Fruit fly (Drosophila melanogaster) whole organism, embryonic: ENCODE results near the gene CG7806.

Source experiments
- Blimp-1 ChIP-seq: fragments of 200-800 bp; sonication (Bioruptor generic); optimal IDR thresholded peaks from 3 replicates; lab custom pipeline; 2018; ENCODE audit warnings: missing biosample characterization, missing genetic modification characterization, mild to moderate bottlenecking, moderate library complexity, missing genetic modification reagents
- CG10321 ChIP-seq: fragments of 200-800 bp; sonication (Bioruptor generic); IDR thresholded peaks from 2 replicates; pipeline ENCODE4 v1.3.6; 2022; ENCODE audit warnings: missing biosample characterization, missing genetic modification characterization
- CG10366 ChIP-seq: fragments of 200-800 bp; sonication (Bioruptor generic); IDR thresholded peaks from 2 replicates; pipeline ENCODE4 v1.3.6; 2022; ENCODE audit warnings: missing biosample characterization, missing genetic modification characterization
- CG10543 ChIP-seq: fragments of 200-800 bp; sonication (Bioruptor generic); optimal IDR thresholded peaks from 3 replicates; lab custom pipeline; 2017; ENCODE audit warnings: missing biosample characterization, mild to moderate bottlenecking, missing genetic modification characterization, moderate library complexity
- CG11398 ChIP-seq: fragments of 200-800 bp; sonication (Bioruptor generic); optimal IDR thresholded peaks from 2 replicates; lab custom pipeline; 2016; ENCODE audit warnings: missing biosample characterization, missing genetic modification characterization
- CG12391 ChIP-seq: fragments of 200-800 bp; sonication (Bioruptor generic); optimal IDR thresholded peaks from 3 replicates; lab custom pipeline; 2018; ENCODE audit warnings: missing biosample characterization, mild to moderate bottlenecking, missing genetic modification characterization, moderate library complexity
- CG13894 ChIP-seq: fragments of 200-800 bp; sonication (Bioruptor generic); optimal IDR thresholded peaks from 3 replicates; lab custom pipeline; 2018; ENCODE audit warnings: missing biosample characterization, mild to moderate bottlenecking, missing genetic modification characterization, moderate library complexity
- CG15479 ChIP-seq: fragments of 200-800 bp; sonication (Bioruptor generic); optimal IDR thresholded peaks from 3 replicates; lab custom pipeline; 2019; ENCODE audit warnings: missing biosample characterization, mild to moderate bottlenecking, missing genetic modification characterization, moderate library complexity
- CG16779 ChIP-seq: fragments of 200-800 bp; sonication (Bioruptor generic); IDR thresholded peaks from 2 replicates; pipeline ENCODE4 v1.3.6; 2022; ENCODE audit warnings: missing biosample characterization, missing genetic modification characterization
- CG16815 ChIP-seq: fragments of 200-800 bp; sonication (Bioruptor generic); optimal IDR thresholded peaks from 3 replicates; lab custom pipeline; 2017; ENCODE audit warnings: missing biosample characterization, mild to moderate bottlenecking, missing genetic modification characterization
- CG18476 ChIP-seq: fragments of 200-800 bp; sonication (Bioruptor generic); optimal IDR thresholded peaks from 2 replicates; lab custom pipeline; 2016; ENCODE audit warnings: missing biosample characterization, mild to moderate bottlenecking, missing genetic modification characterization
- CG18619 ChIP-seq: fragments of 200-800 bp; sonication (Bioruptor generic); optimal IDR thresholded peaks from 3 replicates; lab custom pipeline; 2017; ENCODE audit warnings: missing biosample characterization, mild to moderate bottlenecking, missing genetic modification characterization
- CG2116 ChIP-seq: fragments of 200-800 bp; sonication (Bioruptor generic); optimal IDR thresholded peaks from 3 replicates; lab custom pipeline; 2018; ENCODE audit warnings: missing biosample characterization, mild to moderate bottlenecking, missing genetic modification characterization
- CG2120 ChIP-seq: fragments of 200-800 bp; sonication (Bioruptor generic); optimal IDR thresholded peaks from 3 replicates; lab custom pipeline; 2016; ENCODE audit warnings: missing biosample characterization, missing genetic modification characterization
- CG3065 ChIP-seq: fragments of 200-800 bp; sonication (Bioruptor generic); optimal IDR thresholded peaks from 2 replicates; lab custom pipeline; 2016; ENCODE audit warnings: missing biosample characterization, missing genetic modification characterization
- CG31388 ChIP-seq: fragments of 200-800 bp; sonication (Bioruptor generic); optimal IDR thresholded peaks from 2 replicates; lab custom pipeline; 2016; ENCODE audit warnings: missing biosample characterization, missing genetic modification characterization
- CG34224 ChIP-seq: fragments of 200-800 bp; sonication (Bioruptor generic); IDR thresholded peaks from 3 replicates; pipeline ENCODE4 v1.3.6; 2022; ENCODE audit warnings: missing biosample characterization, missing genetic modification characterization; ENCODE audit not compliant: partially characterized antibody
- CG6683 ChIP-seq: fragments of 200-800 bp; sonication (Bioruptor generic); optimal IDR thresholded peaks from 2 replicates; lab custom pipeline; 2017; ENCODE audit warnings: missing biosample characterization, mild to moderate bottlenecking, missing genetic modification characterization, missing genetic modification reagents
- CG6813 ChIP-seq: fragments of 200-800 bp; sonication (Bioruptor generic); optimal IDR thresholded peaks from 2 replicates; lab custom pipeline; 2017; ENCODE audit warnings: missing biosample characterization, missing genetic modification characterization, mild to moderate bottlenecking, moderate library complexity, missing genetic modification reagents
- CG8478 ChIP-seq: fragments of >200 bp; optimal IDR thresholded peaks from 2 replicates; lab custom pipeline; 2018
- CG9876 ChIP-seq: fragments of 200-800 bp; sonication (Bioruptor generic); optimal IDR thresholded peaks from 2 replicates; lab custom pipeline; 2016; ENCODE audit warnings: missing biosample characterization, missing genetic modification characterization
- Dref ChIP-seq: fragments of 200-800 bp; sonication (Bioruptor generic); IDR thresholded peaks from 2 replicates; pipeline ENCODE4 v1.3.6; 2022; ENCODE audit warnings: missing biosample characterization, missing genetic modification characterization
- GATAe ChIP-seq: fragments of 200-800 bp; sonication (Bioruptor generic); conservative IDR thresholded peaks from 2 replicates; pipeline ENCODE4 v1.3.6; 2022; ENCODE audit warnings: missing biosample characterization, missing genetic modification characterization
- HmgD ChIP-seq: fragments of 200-800 bp; sonication (Bioruptor generic); optimal IDR thresholded peaks from 3 replicates; lab custom pipeline; 2016; ENCODE audit warnings: missing biosample characterization, missing genetic modification characterization
- HmgZ ChIP-seq: fragments of 200-800 bp; sonication (Bioruptor generic); optimal IDR thresholded peaks from 2 replicates; lab custom pipeline; 2018; ENCODE audit warnings: missing biosample characterization, mild to moderate bottlenecking, missing genetic modification characterization
- Jarid2 ChIP-seq: fragments of 200-800 bp; sonication (Bioruptor generic); optimal IDR thresholded peaks from 3 replicates; lab custom pipeline; 2017; ENCODE audit warnings: mild to moderate bottlenecking, missing biosample characterization, missing genetic modification reagents, missing genetic modification characterization
- MBD-R2 ChIP-seq: fragments of 200-800 bp; sonication (Bioruptor generic); IDR thresholded peaks from 2 replicates; pipeline ENCODE4 v1.3.6; 2022; ENCODE audit warnings: missing biosample characterization, missing genetic modification characterization
- Scr ChIP-seq: fragments of 200-800 bp; sonication (Bioruptor generic); IDR thresholded peaks from 2 replicates; pipeline ENCODE4 v1.3.6; 2022; ENCODE audit warnings: missing biosample characterization, missing genetic modification characterization; ENCODE audit not compliant: partially characterized antibody
- Side ChIP-seq: fragments of 200-800 bp; sonication (Bioruptor generic); optimal IDR thresholded peaks from 2 replicates; lab custom pipeline; 2016; ENCODE audit warnings: missing biosample characterization, missing genetic modification characterization
- Ssrp ChIP-seq: fragments of 200-800 bp; sonication (Bioruptor generic); optimal IDR thresholded peaks from 2 replicates; lab custom pipeline; 2018; ENCODE audit warnings: missing biosample characterization, mild to moderate bottlenecking, missing genetic modification characterization, moderate library complexity
- bigmax ChIP-seq: fragments of 200-800 bp; sonication (Bioruptor generic); optimal IDR thresholded peaks from 2 replicates; lab custom pipeline; 2018; ENCODE audit warnings: missing biosample characterization, mild to moderate bottlenecking, missing genetic modification characterization
- cad ChIP-seq: fragments of >200 bp; optimal IDR thresholded peaks from 2 replicates; lab custom pipeline; 2017; ENCODE audit warnings: missing biosample characterization, missing genetic modification characterization
- cas ChIP-seq: fragments of 200-800 bp; sonication (Bioruptor generic); IDR thresholded peaks from 2 replicates; pipeline ENCODE4 v1.3.6; 2022; ENCODE audit warnings: missing biosample characterization, missing genetic modification characterization
- cg ChIP-seq: fragments of 200-800 bp; sonication (Bioruptor generic); optimal IDR thresholded peaks from 3 replicates; lab custom pipeline; 2019; ENCODE audit warnings: missing biosample characterization, mild to moderate bottlenecking, missing genetic modification characterization, moderate library complexity
- dmrt99B ChIP-seq: fragments of 200-800 bp; sonication (Bioruptor generic); optimal IDR thresholded peaks from 2 replicates; lab custom pipeline; 2018; ENCODE audit warnings: missing biosample characterization, mild to moderate bottlenecking, missing genetic modification characterization, moderate library complexity
- en ChIP-seq: fragments of 200-800 bp; sonication (Bioruptor generic); optimal IDR thresholded peaks from 2 replicates; lab custom pipeline; 2016; ENCODE audit warnings: missing biosample characterization, missing genetic modification characterization
- gcm2 ChIP-seq: fragments of 200-800 bp; sonication (Bioruptor generic); optimal IDR thresholded peaks from 2 replicates; lab custom pipeline; 2016; ENCODE audit warnings: missing biosample characterization, missing genetic modification characterization
- lola ChIP-seq, 3 experiments: fragments of >200 bp in 2 of 3; fragments of 200-800 bp in 1 of 3; sonication (Bioruptor generic) in 1 of 3; optimal IDR thresholded peaks; 2 replicates each; lab custom pipeline; 2017 to 2019; ENCODE audit warnings: missing biosample characterization in 3 of 3, missing genetic modification characterization in 3 of 3, mild to moderate bottlenecking in 1 of 3, moderate library complexity in 1 of 3
- luna ChIP-seq: fragments of 200-800 bp; sonication (Bioruptor generic); optimal IDR thresholded peaks from 2 replicates; lab custom pipeline; 2016; ENCODE audit warnings: missing biosample characterization, missing genetic modification characterization
- nerfin-1 ChIP-seq: fragments of 200-800 bp; sonication (Bioruptor generic); optimal IDR thresholded peaks from 3 replicates; lab custom pipeline; 2019; ENCODE audit warnings: missing biosample characterization, mild to moderate bottlenecking, missing genetic modification characterization, moderate library complexity
- nom ChIP-seq: fragments of 200-800 bp; sonication (Bioruptor generic); optimal IDR thresholded peaks from 2 replicates; lab custom pipeline; 2017; ENCODE audit warnings: missing biosample characterization, missing genetic modification characterization, mild to moderate bottlenecking, moderate library complexity, missing genetic modification reagents
- pita ChIP-seq: fragments of 200-800 bp; sonication (Bioruptor generic); optimal IDR thresholded peaks from 2 replicates; lab custom pipeline; 2017; ENCODE audit warnings: missing biosample characterization, mild to moderate bottlenecking, missing genetic modification characterization
- ranshi ChIP-seq: fragments of 200-800 bp; sonication (Bioruptor generic); IDR thresholded peaks from 2 replicates; pipeline ENCODE4 v1.3.6; 2022; ENCODE audit warnings: missing biosample characterization, missing genetic modification characterization
- salm ChIP-seq: fragments of 200-800 bp; sonication (Bioruptor generic); optimal IDR thresholded peaks from 2 replicates; lab custom pipeline; 2018; ENCODE audit warnings: missing biosample characterization, mild to moderate bottlenecking, missing genetic modification characterization
- sens ChIP-seq: fragments of 200-800 bp; sonication (Bioruptor generic); peaks from one replicate; lab custom pipeline; 2016; ENCODE audit warnings: missing biosample characterization, missing genetic modification characterization
- sima ChIP-seq: fragments of 200-800 bp; sonication (Bioruptor generic); optimal IDR thresholded peaks from 2 replicates; lab custom pipeline; 2016; ENCODE audit warnings: missing biosample characterization, missing genetic modification characterization
- slou ChIP-seq: fragments of 200-800 bp; sonication (Bioruptor generic); optimal IDR thresholded peaks from 3 replicates; lab custom pipeline; 2016; ENCODE audit warnings: missing biosample characterization, missing genetic modification characterization
- stc ChIP-seq: fragments of 200-800 bp; sonication (Bioruptor generic); IDR thresholded peaks from 2 replicates; pipeline ENCODE4 v1.3.6; 2022; ENCODE audit warnings: missing biosample characterization, missing genetic modification characterization
- z ChIP-seq: fragments of 200-800 bp; sonication (Bioruptor generic); IDR thresholded peaks from 3 replicates; pipeline ENCODE4 v1.3.6; 2022; ENCODE audit warnings: missing biosample characterization, missing genetic modification characterization

The CG7806 gene

dm6 chr2L:8292159-8292887 lies 18.9 kb upstream of the CG7806 start (continued):
- TF ChIP-seq CG2116 (GFP tag; lab: Kevin White, UChicago) (peak; percentile 70), sens (GFP tag; lab: Kevin White, UChicago) (peak; percentile 99), Scr (GFP tag; lab: Robert Waterston, UW) (no peak), CG6813 (GFP tag; lab: Kevin White, UChicago) (peak; percentile 94), CG10321 (GFP tag; lab: Robert Waterston, UW) (peak; percentile 73; the same call in 1 of the 2 replicates), CG12391 (peak; percentile 97), CG13894 (tag; lab: Kevin White, UChicago) (peak; percentile 94), CG9876 (peak; percentile 31), CG6683 (GFP tag; lab: Kevin White, UChicago) (peak; percentile 91), Dref (GFP tag; lab: Robert Waterston, UW) (no peak; the same call in 1 of the 2 replicates), z (GFP tag; lab: Robert Waterston, UW) (peak; percentile 76; the same call in 2 of the 3 replicates), CG3065 (peak; percentile 76), cg (GFP tag; lab: Kevin White, UChicago) (peak; percentile 40), MBD-R2 (GFP tag; lab: Robert Waterston, UW) (peak; percentile 90), bigmax (GFP tag; lab: Kevin White, UChicago) (peak; percentile 59), Ssrp (tag; lab: Kevin White, UChicago) (peak; percentile 93), HmgD (peak; percentile 75), CG10366 (GFP tag; lab: Robert Waterston, UW) (peak; percentile 96), CG16779 (peak; percentile 87), GATAe (GFP tag; lab: Robert Waterston, UW) (peak; percentile 87), CG8478 (lab: Kevin White, UChicago) (no peak), CG34224 (GFP tag; lab: Robert Waterston, UW) (no peak), cas (peak; percentile 92), Jarid2 (GFP tag; lab: Kevin White, UChicago) (peak; percentile 70), CG15479 (GFP tag; lab: Kevin White, UChicago) (no peak), HmgZ (tag; lab: Kevin White, UChicago) (peak; percentile 97), nerfin-1 (peak; percentile 95), en (peak; percentile 93), cad (GFP tag; lab: Kevin White, UChicago) (no peak), CG2120 (peak; percentile 97), Blimp-1 (peak; percentile 96), nom (GFP tag; lab: Kevin White, UChicago) (peak; percentile 38), CG18619 (GFP tag; lab: Kevin White, UChicago) (peak; percentile 94), CG11398 (peak; percentile 91), stc (GFP tag; lab: Robert Waterston, UW) (peak; percentile 98), gcm2 (GFP tag; lab: Kevin White, UChicago) (peak; percentile 89), slou (GFP tag; lab: Kevin White, UChicago) (peak; percentile 88), Side (GFP tag; lab: Kevin White, UChicago) (peak; percentile 95), CG16815 (GFP tag; lab: Kevin White, UChicago) (peak; percentile 86), CG18476 (peak; percentile 94), lola (GFP tag; optimal IDR thresholded peaks at IDR 0.05; lab: Kevin White, UChicago) (peak in 1 of 3 experiments; percentile 92), pita (GFP tag; lab: Kevin White, UChicago) (no peak), sima (GFP tag; lab: Kevin White, UChicago) (peak; percentile 79), CG31388 (GFP tag; lab: Kevin White, UChicago) (peak; percentile 76), ranshi (GFP tag; lab: Robert Waterston, UW) (peak; percentile 96), luna (peak; percentile 75), CG10543 (GFP tag; lab: Kevin White, UChicago) (peak; percentile 97), dmrt99B (tag; lab: Kevin White, UChicago) (peak; percentile 97), salm (tag; lab: Kevin White, UChicago) (peak; percentile 98)
